Fruit fly (Drosophila melanogaster) whole organism, prepupa: ENCODE results near the gene CG33191.

ENCODE experiments used
- Blimp-1 ChIP-seq: fragments of 200-800 bp; sonication (Bioruptor generic); optimal IDR thresholded peaks from 3 replicates; lab custom pipeline; 2017; ENCODE audit warnings: missing biosample characterization, missing genetic modification characterization, mild to moderate bottlenecking, moderate library complexity, missing genetic modification reagents
- CG10631 ChIP-seq: fragments of 200-800 bp; sonication (Bioruptor generic); optimal IDR thresholded peaks from 2 replicates; lab custom pipeline; 2016; ENCODE audit warnings: missing biosample characterization, missing genetic modification characterization
- CG11294 ChIP-seq: fragments of 200-800 bp; sonication (Bioruptor generic); IDR thresholded peaks from 2 replicates; pipeline ENCODE4 v1.3.6; 2022; ENCODE audit warnings: missing biosample characterization, missing genetic modification characterization
- CG11762 ChIP-seq: fragments of 200-800 bp; sonication (Bioruptor generic); optimal IDR thresholded peaks from 3 replicates; lab custom pipeline; 2016; ENCODE audit warnings: missing biosample characterization, missing genetic modification characterization; ENCODE audit not compliant: insufficient read depth
- CG11902 ChIP-seq: fragments of 200-800 bp; sonication (Bioruptor generic); optimal IDR thresholded peaks from 3 replicates; lab custom pipeline; 2016; ENCODE audit warnings: missing biosample characterization, missing genetic modification characterization
- CG15336 ChIP-seq: fragments of 200-800 bp; sonication (Bioruptor generic); IDR thresholded peaks from 2 replicates; pipeline ENCODE4 v1.3.6; 2022; ENCODE audit warnings: missing biosample characterization, missing genetic modification characterization
- CG16779 ChIP-seq: fragments of 200-800 bp; sonication (Bioruptor generic); optimal IDR thresholded peaks from 3 replicates; lab custom pipeline; 2017; ENCODE audit warnings: missing biosample characterization, mild to moderate bottlenecking, missing genetic modification characterization
- CG3032 ChIP-seq: fragments of 200-800 bp; optimal IDR thresholded peaks from 2 replicates; lab custom pipeline; 2019; ENCODE audit warnings: missing biosample characterization, mild to moderate bottlenecking, missing genetic modification characterization, moderate library complexity
- CG31627 ChIP-seq: fragments of 200-800 bp; sonication (Bioruptor generic); optimal IDR thresholded peaks from 3 replicates; lab custom pipeline; 2016; ENCODE audit warnings: missing biosample characterization, missing genetic modification characterization
- CG32006 ChIP-seq: fragments of 200-800 bp; sonication (Bioruptor generic); optimal IDR thresholded peaks from 3 replicates; lab custom pipeline; 2017; ENCODE audit warnings: missing biosample characterization, mild to moderate bottlenecking, missing genetic modification characterization
- CG3919 ChIP-seq: fragments of 200-800 bp; sonication (Bioruptor generic); optimal IDR thresholded peaks from 3 replicates; lab custom pipeline; 2016; ENCODE audit warnings: missing biosample characterization, missing genetic modification characterization
- CG4318 ChIP-seq: fragments of 200-800 bp; sonication (Bioruptor generic); optimal IDR thresholded peaks from 3 replicates; lab custom pipeline; 2017; ENCODE audit warnings: missing biosample characterization, mild to moderate bottlenecking, missing genetic modification characterization
- CG6163 ChIP-seq: fragments of 200-800 bp; sonication (Bioruptor generic); IDR thresholded peaks from 3 replicates; pipeline ENCODE4 v1.3.6; 2022; ENCODE audit warnings: missing biosample characterization, missing genetic modification characterization
- CG6276 ChIP-seq: fragments of 200-800 bp; sonication (Bioruptor generic); optimal IDR thresholded peaks from 2 replicates; lab custom pipeline; 2017; ENCODE audit warnings: missing biosample characterization, mild to moderate bottlenecking, missing genetic modification characterization
- CG6792 ChIP-seq: fragments of 200-800 bp; sonication (Bioruptor generic); optimal IDR thresholded peaks from 3 replicates; lab custom pipeline; 2016; ENCODE audit warnings: missing biosample characterization, missing genetic modification characterization
- CG6808 ChIP-seq: fragments of 200-800 bp; sonication (Bioruptor generic); optimal IDR thresholded peaks from 3 replicates; lab custom pipeline; 2017; ENCODE audit warnings: missing biosample characterization, missing genetic modification characterization, mild to moderate bottlenecking, moderate library complexity, missing genetic modification reagents
- CG6854 ChIP-seq: fragments of 200-800 bp; sonication (Bioruptor generic); optimal IDR thresholded peaks from 2 replicates; lab custom pipeline; 2017; ENCODE audit warnings: missing biosample characterization, mild to moderate bottlenecking, missing genetic modification characterization
- CG7368 ChIP-seq: fragments of 200-800 bp; sonication (Bioruptor generic); optimal IDR thresholded peaks from 3 replicates; lab custom pipeline; 2016; ENCODE audit warnings: missing biosample characterization, missing genetic modification characterization
- CG8119 ChIP-seq: fragments of 200-800 bp; sonication (Bioruptor generic); IDR thresholded peaks from 3 replicates; pipeline ENCODE4 v1.3.6; 2022; ENCODE audit warnings: missing biosample characterization, missing genetic modification characterization
- CG8319 ChIP-seq: fragments of 200-800 bp; sonication (Bioruptor generic); optimal IDR thresholded peaks from 3 replicates; lab custom pipeline; 2016; ENCODE audit warnings: missing biosample characterization, missing genetic modification characterization
- CG8632 ChIP-seq: fragments of 200-800 bp; sonication (Bioruptor generic); optimal IDR thresholded peaks from 3 replicates; lab custom pipeline; 2016; ENCODE audit warnings: missing biosample characterization, missing genetic modification characterization
- Eip75B ChIP-seq: fragments of 200-800 bp; sonication (Bioruptor generic); optimal IDR thresholded peaks from 3 replicates; lab custom pipeline; 2016; ENCODE audit warnings: missing biosample characterization, missing genetic modification characterization
- Eip78C ChIP-seq: fragments of 200-800 bp; sonication (Bioruptor generic); peaks from one replicate; lab custom pipeline; 2016; ENCODE audit warnings: missing biosample characterization, missing genetic modification characterization
- Eip93F ChIP-seq: fragments of 200-800 bp; sonication (Bioruptor generic); optimal IDR thresholded peaks from 2 replicates; lab custom pipeline; 2016; ENCODE audit warnings: missing biosample characterization, mild to moderate bottlenecking, missing genetic modification characterization
- Gug ChIP-seq: fragments of 200-800 bp; sonication (Bioruptor generic); IDR thresholded peaks from 2 replicates; pipeline ENCODE4 v1.3.6; 2022; ENCODE audit warnings: missing biosample characterization, missing genetic modification characterization
- Hr39 ChIP-seq: fragments of 200-800 bp; sonication (Bioruptor generic); optimal IDR thresholded peaks from 2 replicates; lab custom pipeline; 2016; ENCODE audit warnings: missing biosample characterization, missing genetic modification characterization
- Hr4 ChIP-seq: fragments of 200-800 bp; sonication (Bioruptor generic); optimal IDR thresholded peaks from 3 replicates; lab custom pipeline; 2016; ENCODE audit warnings: missing biosample characterization, missing genetic modification characterization
- Lpt ChIP-seq: fragments of 200-800 bp; sonication (Bioruptor generic); optimal IDR thresholded peaks from 3 replicates; lab custom pipeline; 2016; ENCODE audit warnings: missing biosample characterization, missing genetic modification characterization
- Met ChIP-seq: fragments of 200-800 bp; sonication (Bioruptor generic); optimal IDR thresholded peaks from 3 replicates; lab custom pipeline; 2016; ENCODE audit warnings: missing biosample characterization, missing genetic modification characterization
- OdsH ChIP-seq: fragments of 200-800 bp; sonication (Bioruptor generic); optimal IDR thresholded peaks from 3 replicates; lab custom pipeline; 2016; ENCODE audit warnings: missing biosample characterization, missing genetic modification characterization
- Smox ChIP-seq: fragments of 200-800 bp; sonication (Bioruptor generic); optimal IDR thresholded peaks from 3 replicates; lab custom pipeline; 2016; ENCODE audit warnings: missing biosample characterization, missing genetic modification characterization
- Sox102F ChIP-seq: fragments of 200-800 bp; sonication (Bioruptor generic); optimal IDR thresholded peaks from 2 replicates; lab custom pipeline; 2016; ENCODE audit warnings: missing biosample characterization, mild to moderate bottlenecking, missing genetic modification characterization
- Sox14 ChIP-seq: fragments of 200-800 bp; sonication (Bioruptor generic); optimal IDR thresholded peaks from 3 replicates; lab custom pipeline; 2016; ENCODE audit warnings: missing biosample characterization, missing genetic modification characterization
- Sox15 ChIP-seq: fragments of 200-800 bp; sonication (Bioruptor generic); optimal IDR thresholded peaks from 3 replicates; lab custom pipeline; 2016; ENCODE audit warnings: missing biosample characterization, missing genetic modification characterization
- achi ChIP-seq: fragments of 200-800 bp; sonication (Bioruptor generic); optimal IDR thresholded peaks from 3 replicates; lab custom pipeline; 2016; ENCODE audit warnings: missing biosample characterization, missing genetic modification characterization
- acj6 ChIP-seq: fragments of 200-800 bp; sonication (Bioruptor generic); optimal IDR thresholded peaks from 3 replicates; lab custom pipeline; 2016; ENCODE audit warnings: missing biosample characterization, missing genetic modification characterization
- cyc ChIP-seq: fragments of 200-800 bp; sonication (Bioruptor generic); optimal IDR thresholded peaks from 3 replicates; lab custom pipeline; 2016; ENCODE audit warnings: missing biosample characterization, missing genetic modification characterization
- dac ChIP-seq: fragments of 200-800 bp; sonication (Bioruptor generic); optimal IDR thresholded peaks from 2 replicates; lab custom pipeline; 2017; ENCODE audit warnings: missing biosample characterization, mild to moderate bottlenecking, missing genetic modification characterization
- eg ChIP-seq: fragments of 200-800 bp; sonication (Bioruptor generic); IDR thresholded peaks from 3 replicates; pipeline ENCODE4 v1.3.6; 2022; ENCODE audit warnings: missing biosample characterization, missing genetic modification characterization
- esn ChIP-seq: fragments of 200-800 bp; sonication (Bioruptor generic); optimal IDR thresholded peaks from 2 replicates; lab custom pipeline; 2016; ENCODE audit warnings: missing biosample characterization, mild to moderate bottlenecking, missing genetic modification characterization, moderate library complexity
- fd59A ChIP-seq: fragments of 200-800 bp; sonication (Bioruptor generic); optimal IDR thresholded peaks from 2 replicates; lab custom pipeline; 2017; ENCODE audit warnings: missing biosample characterization, mild to moderate bottlenecking, missing genetic modification characterization, missing genetic modification reagents
- fd85E ChIP-seq: fragments of 200-800 bp; sonication (Bioruptor generic); optimal IDR thresholded peaks from 3 replicates; lab custom pipeline; 2016; ENCODE audit warnings: missing biosample characterization, missing genetic modification characterization
- fkh ChIP-seq: fragments of 200-800 bp; sonication (Bioruptor generic); optimal IDR thresholded peaks from 3 replicates; lab custom pipeline; 2017; ENCODE audit warnings: missing biosample characterization, mild to moderate bottlenecking, missing genetic modification characterization, moderate library complexity
- lz ChIP-seq: fragments of 200-800 bp; sonication (Bioruptor generic); optimal IDR thresholded peaks from 3 replicates; lab custom pipeline; 2016; ENCODE audit warnings: missing biosample characterization, missing genetic modification characterization
- pdm3 ChIP-seq: fragments of 200-800 bp; sonication (Bioruptor generic); optimal IDR thresholded peaks from 3 replicates; lab custom pipeline; 2016; ENCODE audit warnings: missing biosample characterization, missing genetic modification characterization
- salr ChIP-seq, 2 experiments: fragments of 200-800 bp; sonication (Bioruptor generic); optimal IDR thresholded peaks; 3 replicates each; lab custom pipeline; 2016 to 2018; ENCODE audit warnings: missing biosample characterization in 2 of 2, missing genetic modification characterization in 2 of 2, mild to moderate bottlenecking in 1 of 2
- spab ChIP-seq: fragments of 200-800 bp; sonication (Bioruptor generic); optimal IDR thresholded peaks from 2 replicates; lab custom pipeline; 2017; ENCODE audit warnings: missing biosample characterization, mild to moderate bottlenecking, missing genetic modification characterization, missing genetic modification reagents
- ss ChIP-seq, 2 experiments: fragments of 200-800 bp; sonication (Bioruptor generic); optimal IDR thresholded peaks; 2 replicates in 1 of 2; 3 replicates in 1 of 2; lab custom pipeline; 2017 to 2018; ENCODE audit warnings: mild to moderate bottlenecking in 2 of 2, missing biosample characterization in 2 of 2, missing genetic modification characterization in 2 of 2, moderate library complexity in 1 of 2
- svp ChIP-seq: fragments of 200-800 bp; sonication (Bioruptor generic); peaks from one replicate; lab custom pipeline; 2016; ENCODE audit warnings: missing biosample characterization, missing genetic modification characterization
- topi ChIP-seq: fragments of 200-800 bp; sonication (Bioruptor generic); optimal IDR thresholded peaks from 3 replicates; lab custom pipeline; 2016; ENCODE audit warnings: missing biosample characterization, missing genetic modification characterization
- vri ChIP-seq: fragments of 200-800 bp; sonication (Bioruptor generic); optimal IDR thresholded peaks from 3 replicates; lab custom pipeline; 2016; ENCODE audit warnings: missing biosample characterization, mild to moderate bottlenecking, missing genetic modification characterization

Gene CG33191

dm6 chr3R:8788722-8789400 is 9.1 kb upstream of the CG33191 start:
- peak; percentile 92 for TF ChIP-seq CG8119 (GFP tag; lab: Robert Waterston, UW)
- peak; percentile 82 for TF ChIP-seq achi
- TF ChIP-seq Sox102F (GFP tag; lab: Kevin White, UChicago): peak; percentile 57
- peak; percentile 67 for TF ChIP-seq Eip75B (GFP tag; lab: Kevin White, UChicago)
- peak; percentile 82 for TF ChIP-seq acj6
- TF ChIP-seq pdm3 (GFP tag; lab: Kevin White, UChicago): peak; percentile 80
- TF ChIP-seq esn (GFP tag; lab: Kevin White, UChicago): peak; percentile 65
- TF ChIP-seq CG7368 (GFP tag; lab: Kevin White, UChicago): peak; percentile 65
- peak; percentile 66 for TF ChIP-seq spab (GFP tag; lab: Kevin White, UChicago)
- peak; percentile 81 for TF ChIP-seq CG10631
- TF ChIP-seq CG3032 (tag; lab: Kevin White, UChicago): peak; percentile 72
- peak; percentile 70 for TF ChIP-seq CG4318
- peak; percentile 56 for TF ChIP-seq CG8319
- no peak for TF ChIP-seq Eip93F (GFP tag; lab: Kevin White, UChicago)
- peak; percentile 55 for TF ChIP-seq Smox (GFP tag; lab: Kevin White, UChicago)
- TF ChIP-seq CG6854 (GFP tag; lab: Kevin White, UChicago): no peak
- peak; percentile 89 for TF ChIP-seq Hr4 (GFP tag; lab: Kevin White, UChicago)
- peak; percentile 90 for TF ChIP-seq CG15336
- peak; percentile 60 for TF ChIP-seq lz (GFP tag; lab: Kevin White, UChicago)
- peak; percentile 87 for TF ChIP-seq CG32006 (GFP tag; lab: Kevin White, UChicago)
- TF ChIP-seq fd85E: peak; percentile 47
- no peak for TF ChIP-seq vri (GFP tag; lab: Kevin White, UChicago)
- no peak for TF ChIP-seq fkh (GFP tag; lab: Kevin White, UChicago)
- TF ChIP-seq CG16779 (tag; lab: Kevin White, UChicago): peak; percentile 73
- TF ChIP-seq CG8632 (GFP tag; lab: Kevin White, UChicago): peak; percentile 54
- TF ChIP-seq OdsH: peak; percentile 82
- peak; percentile 73 for TF ChIP-seq Lpt (GFP tag; lab: Kevin White, UChicago)
- peak; percentile 28 for TF ChIP-seq Blimp-1 (GFP tag; lab: Kevin White, UChicago)
- peak; percentile 52 for TF ChIP-seq Hr39 (GFP tag; lab: Kevin White, UChicago)
- TF ChIP-seq eg (GFP tag; lab: Robert Waterston, UW): peak; percentile 97
- peak; percentile 70 for TF ChIP-seq topi (GFP tag; lab: Kevin White, UChicago)
- peak; percentile 73 for TF ChIP-seq Sox14 (GFP tag; lab: Kevin White, UChicago)
- TF ChIP-seq CG11294 (GFP tag; lab: Robert Waterston, UW): peak; percentile 84
- TF ChIP-seq CG3919 (GFP tag; lab: Kevin White, UChicago): peak; percentile 85
- peak; percentile 31 to 43 for TF ChIP-seq ss (GFP tag; optimal IDR thresholded peaks at IDR 0.05; lab: Kevin White, UChicago)
- TF ChIP-seq CG31627 (GFP tag; lab: Kevin White, UChicago): peak; percentile 36
- TF ChIP-seq CG11762: peak; percentile 74
- peak; percentile 78 for TF ChIP-seq dac
- TF ChIP-seq Eip78C (GFP tag; lab: Kevin White, UChicago): peak; percentile 97
- peak; percentile 47 for TF ChIP-seq fd59A (GFP tag; lab: Kevin White, UChicago)
- TF ChIP-seq CG11902 (GFP tag; lab: Kevin White, UChicago): peak; percentile 56
- TF ChIP-seq Sox15: peak; percentile 51
- TF ChIP-seq CG6276 (GFP tag; lab: Kevin White, UChicago): peak; percentile 86
- peak; percentile 43 for TF ChIP-seq cyc
- peak; percentile 79 for TF ChIP-seq svp (GFP tag; lab: Kevin White, UChicago)
- TF ChIP-seq Gug: peak; percentile 84
- TF ChIP-seq Met (GFP tag; lab: Kevin White, UChicago): peak; percentile 50
- TF ChIP-seq salr (GFP tag; optimal IDR thresholded peaks at IDR 0.05; lab: Kevin White, UChicago): peak; percentile 55 to 61
- TF ChIP-seq CG6163 (GFP tag; lab: Robert Waterston, UW): peak; percentile 92
- peak; percentile 43 for TF ChIP-seq CG6808 (GFP tag; lab: Kevin White, UChicago)
- peak; percentile 74 for TF ChIP-seq CG6792 (GFP tag; lab: Kevin White, UChicago)
